Fruit fly (Drosophila melanogaster): Measurements from ENCODE around the gene CG8500.

DNA sequence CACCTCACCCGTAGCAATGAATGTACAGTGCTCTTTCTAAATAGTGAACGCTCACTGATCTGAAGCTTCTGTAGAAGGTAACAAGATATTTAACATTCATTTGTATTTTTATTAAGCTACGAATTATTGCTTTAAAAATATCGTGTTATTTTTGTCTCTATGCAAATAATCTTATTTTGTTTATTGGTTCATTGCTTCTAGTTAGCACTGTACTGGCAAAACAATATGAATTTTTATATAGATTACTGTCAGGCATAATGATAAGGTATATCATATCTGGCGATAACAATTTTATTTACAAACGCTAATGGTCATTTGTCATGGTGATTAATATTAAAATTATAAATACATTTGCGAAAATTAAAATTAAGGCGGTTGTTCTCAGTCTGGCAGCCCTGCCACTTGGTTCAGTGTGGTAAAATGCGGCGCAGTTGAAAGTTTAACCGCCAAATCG lies 12.9 kb upstream of the CG8500 start, which contains the start of gene CG9471:
- peak; percentile 91 for TF ChIP-seq CG8159 (tag; optimal IDR thresholded peaks at IDR 0.05)
- TF ChIP-seq CG32121 (GFP tag; IDR thresholded peaks at IDR 0.05): peak; percentile 91
- peak; percentile 25 for TF ChIP-seq EcR (GFP tag; optimal IDR thresholded peaks at IDR 0.05)
- peak; percentile 82 for TF ChIP-seq rn (GFP tag; IDR thresholded peaks at IDR 0.05)
- peak; percentile 93 for TF ChIP-seq CG17806 (tag; optimal IDR thresholded peaks at IDR 0.05)
- peak; percentile 93 for TF ChIP-seq Pif1B (GFP tag; optimal IDR thresholded peaks at IDR 0.05)
- peak; percentile 91 for TF ChIP-seq CG15710 (tag; optimal IDR thresholded peaks at IDR 0.05)
- no peak for TF ChIP-seq D1 (tag; optimal IDR thresholded peaks at IDR 0.05)

Data from whole organism, pupa.